Fruit fly (Drosophila melanogaster): ENCODE data around the gene Remo.

Gene Remo

dm6 chrX:13323114-13323513, 35.3 kb downstream of the Remo start (continued):
- peak; percentile 94 for TF ChIP-seq sens (GFP tag)
- peak; percentile 50 for TF ChIP-seq nmo (GFP tag; optimal IDR thresholded peaks at IDR 0.05)
- TF ChIP-seq ac (GFP tag; optimal IDR thresholded peaks at IDR 0.05), result no peak
- peak; percentile 62 for TF ChIP-seq Rfx (GFP tag; IDR thresholded peaks at IDR 0.05)
- peak; percentile 57 for TF ChIP-seq unpg (GFP tag; optimal IDR thresholded peaks at IDR 0.05)
- TF ChIP-seq CG14014 (GFP tag; IDR thresholded peaks at IDR 0.05), result 0 out of 2 replicates have a peak, but pooled peaks have one; percentile 32
- peak; percentile 59 to 66 for TF ChIP-seq chif (GFP tag; optimal IDR thresholded peaks at IDR 0.05)
- TF ChIP-seq Gug (GFP tag; IDR thresholded peaks at IDR 0.05), result 0 out of 4 replicates have a peak, but pooled peaks have one; percentile 26
- peak; percentile 65 for TF ChIP-seq chn (GFP tag; optimal IDR thresholded peaks at IDR 0.05)
- TF ChIP-seq CG30020 (tag; optimal IDR thresholded peaks at IDR 0.05), result no peak
- TF ChIP-seq CG4282 (GFP tag; optimal IDR thresholded peaks at IDR 0.05), result no peak
- TF ChIP-seq CG32532 (GFP tag; IDR thresholded peaks at IDR 0.05), result peak; percentile 71
- TF ChIP-seq CG18011 (GFP tag; optimal IDR thresholded peaks at IDR 0.05), result peak; percentile 30
- no peak for TF ChIP-seq knrl (GFP tag; IDR thresholded peaks at IDR 0.05; ENCODE audit: partially characterized antibody)
- TF ChIP-seq ftz-f1 (GFP tag; optimal IDR thresholded peaks at IDR 0.05), result no peak
- no peak for TF ChIP-seq wek (GFP tag; optimal IDR thresholded peaks at IDR 0.05)
- peak; percentile 75 for TF ChIP-seq ems (GFP tag; optimal IDR thresholded peaks at IDR 0.05)
- no peak for TF ChIP-seq CG6175 (GFP tag; IDR thresholded peaks at IDR 0.05)
- TF ChIP-seq CG4707 (GFP tag; optimal IDR thresholded peaks at IDR 0.05), result no peak
- TF ChIP-seq CG6654 (GFP tag; optimal IDR thresholded peaks at IDR 0.05), result no peak
- peak; percentile 85 for TF ChIP-seq gem (tag; optimal IDR thresholded peaks at IDR 0.05)
- no peak for TF ChIP-seq CG15696 (tag; optimal IDR thresholded peaks at IDR 0.05)
- TF ChIP-seq E2f1 (GFP tag; IDR thresholded peaks at IDR 0.05), result no peak; the same call in 1 of the 2 replicates
- TF ChIP-seq trem (tag; optimal IDR thresholded peaks at IDR 0.05), result no peak
- TF ChIP-seq CG8388 (GFP tag; optimal IDR thresholded peaks at IDR 0.05), result peak; percentile 38
- TF ChIP-seq CG12744 (GFP tag; optimal IDR thresholded peaks at IDR 0.05), result peak; percentile 54
- peak; percentile 68; the same call in 2 of the 3 replicates for TF ChIP-seq tgo (GFP tag; IDR thresholded peaks at IDR 0.05)
- no peak for TF ChIP-seq Lpt (GFP tag; optimal IDR thresholded peaks at IDR 0.05)
- peak; percentile 56 for TF ChIP-seq bcd (GFP tag; optimal IDR thresholded peaks at IDR 0.05)
- peak; percentile 69 for TF ChIP-seq CoRest (tag; optimal IDR thresholded peaks at IDR 0.05)
- peak; percentile 66 for TF ChIP-seq Sox100B (GFP tag; optimal IDR thresholded peaks at IDR 0.05)
- no peak for TF ChIP-seq sens-2 (GFP tag; IDR thresholded peaks at IDR 0.05)
- TF ChIP-seq CG14860 (GFP tag; IDR thresholded peaks at IDR 0.05; ENCODE audit: partially characterized antibody), result no peak
- no peak for TF ChIP-seq Hr39 (optimal IDR thresholded peaks at IDR 0.05)
- peak; percentile 61 for TF ChIP-seq lilli (GFP tag; optimal IDR thresholded peaks at IDR 0.05)
- TF ChIP-seq ci (GFP tag; IDR thresholded peaks at IDR 0.05), result peak; percentile 59
- TF ChIP-seq br (optimal IDR thresholded peaks at IDR 0.05), result no peak
- TF ChIP-seq CG17829 (tag; optimal IDR thresholded peaks at IDR 0.05), result peak; percentile 37
- no peak for TF ChIP-seq Dll (GFP tag; IDR thresholded peaks at IDR 0.05; ENCODE audit: partially characterized antibody)
- TF ChIP-seq CG7963 (GFP tag; IDR thresholded peaks at IDR 0.05; ENCODE audit: partially characterized antibody), result no peak
- peak; percentile 61; the same call in 1 of the 2 replicates for TF ChIP-seq vvl (GFP tag; IDR thresholded peaks at IDR 0.05)
- TF ChIP-seq ham (GFP tag; IDR thresholded peaks at IDR 0.05), result no peak
- no peak for TF ChIP-seq CG1603 (tag; optimal IDR thresholded peaks at IDR 0.05)
- no peak for TF ChIP-seq CG33557 (GFP tag; optimal IDR thresholded peaks at IDR 0.05)
- TF ChIP-seq Hmr (GFP tag; optimal IDR thresholded peaks at IDR 0.05), result peak; percentile 68
- peak; percentile 26 for TF ChIP-seq CG2116 (GFP tag; optimal IDR thresholded peaks at IDR 0.05)
- peak; percentile 69 for TF ChIP-seq phol (tag; optimal IDR thresholded peaks at IDR 0.05)
- peak; percentile 20 for TF ChIP-seq crc (GFP tag; optimal IDR thresholded peaks at IDR 0.05)
- TF ChIP-seq Ravus (GFP tag; IDR thresholded peaks at IDR 0.05), result no peak
- TF ChIP-seq Oli (tag; optimal IDR thresholded peaks at IDR 0.05), result peak; percentile 74
- no peak for TF ChIP-seq bbx (GFP tag; IDR thresholded peaks at IDR 0.05; ENCODE audit: partially characterized antibody)
- peak; percentile 48 for TF ChIP-seq CG1602 (GFP tag; optimal IDR thresholded peaks at IDR 0.05)
